Fruit fly (Drosophila melanogaster): ENCODE measurements around the gene Pxt.

Gene Pxt

DNA sequence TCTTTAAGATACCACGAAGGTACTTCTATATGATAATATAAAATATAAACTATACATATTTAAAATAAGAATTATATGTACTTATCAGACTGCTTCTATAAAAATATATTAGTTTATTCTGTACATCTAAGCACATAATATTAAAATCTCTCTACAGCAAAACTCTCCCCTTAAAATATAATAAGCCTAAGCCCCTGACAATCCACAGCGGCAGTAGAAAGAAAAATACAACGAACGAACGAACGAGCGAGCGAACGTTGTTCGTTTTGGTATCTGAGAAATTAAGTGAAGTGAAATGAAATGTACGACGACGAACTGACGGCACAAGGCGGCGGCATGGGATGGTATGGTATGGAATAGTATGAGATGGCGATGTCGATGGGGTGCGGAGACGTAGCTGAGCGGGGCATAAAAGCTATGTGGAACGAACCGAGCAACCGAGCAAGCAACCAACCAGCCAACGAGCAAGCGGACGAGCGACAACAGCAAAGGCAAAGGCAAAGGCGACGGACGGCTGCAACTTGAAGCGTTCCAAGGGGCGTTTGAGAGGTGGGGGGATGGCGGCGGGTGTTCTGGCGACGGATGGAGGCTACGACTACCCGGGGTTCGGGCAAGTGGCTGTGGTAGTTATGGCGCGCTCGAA lies 18.6 kb upstream of the Pxt start (continued):
- TF ChIP-seq CG31388 (GFP tag; optimal IDR thresholded peaks at IDR 0.05) (peak; percentile 86), fu2 (GFP tag; optimal IDR thresholded peaks at IDR 0.05) (peak; percentile 70), CG1233 (GFP tag; optimal IDR thresholded peaks at IDR 0.05) (peak; percentile 97), Eip74EF (GFP tag; optimal IDR thresholded peaks at IDR 0.05) (peak in 1 of 2 experiments; percentile 99), sd (tag; optimal IDR thresholded peaks at IDR 0.05) (peak; percentile 86), B-H1 (GFP tag; IDR thresholded peaks at IDR 0.05) (peak; percentile 97), CG7372 (GFP tag; IDR thresholded peaks at IDR 0.05) (peak; percentile 98), CHES-1-like (GFP tag; optimal IDR thresholded peaks at IDR 0.05) (peak; percentile 79), Bteb2 (GFP tag; optimal IDR thresholded peaks at IDR 0.05) (peak; percentile 79), btn (GFP tag; optimal IDR thresholded peaks at IDR 0.05) (peak; percentile 39), CG3281 (GFP tag; optimal IDR thresholded peaks at IDR 0.05) (peak; percentile 99), ranshi (GFP tag; IDR thresholded peaks at IDR 0.05) (peak; percentile 98), ato (GFP tag; IDR thresholded peaks at IDR 0.05; ENCODE audit: partially characterized antibody) (no peak), CG2712 (tag; optimal IDR thresholded peaks at IDR 0.05) (peak; percentile 99), peb (GFP tag; IDR thresholded peaks at IDR 0.05) (peak; percentile 96), sc (optimal IDR thresholded peaks at IDR 0.05) (no peak), sc (GFP tag; optimal IDR thresholded peaks at IDR 0.05) (peak; percentile 96), bowl (GFP tag; IDR thresholded peaks at IDR 0.05) (peak; percentile 97), Atf3 (GFP tag; optimal IDR thresholded peaks at IDR 0.05) (peak; percentile 42), sna (GFP tag; IDR thresholded peaks at IDR 0.05; ENCODE audit: partially characterized antibody) (0 out of 2 replicates have a peak, but pooled peaks have one; percentile 32), Doc3 (GFP tag; IDR thresholded peaks at IDR 0.05; ENCODE audit: partially characterized antibody) (no peak), CG30431 (GFP tag; optimal IDR thresholded peaks at IDR 0.05) (peak; percentile 93), CG1024 (GFP tag; IDR thresholded peaks at IDR 0.05) (peak; percentile 85), CG17612 (GFP tag; IDR thresholded peaks at IDR 0.05) (peak; percentile 94), klu (GFP tag; IDR thresholded peaks at IDR 0.05) (peak; percentile 97), onecut (GFP tag; IDR thresholded peaks at IDR 0.05) (peak; percentile 89), twi (tag; optimal IDR thresholded peaks at IDR 0.05) (peak; percentile 96), CG3407 (GFP tag; optimal IDR thresholded peaks at IDR 0.05) (peak; percentile 95), CG11398 (GFP tag; optimal IDR thresholded peaks at IDR 0.05) (peak; percentile 46), CG8765 (GFP tag; IDR thresholded peaks at IDR 0.05) (peak; percentile 78), Neu2 (GFP tag; optimal IDR thresholded peaks at IDR 0.05; ENCODE audit: borderline replicate concordance) (no peak), exex (tag; optimal IDR thresholded peaks at IDR 0.05) (peak; percentile 94), MTF-1 (GFP tag; optimal IDR thresholded peaks at IDR 0.05; ENCODE audit: borderline replicate concordance) (peak; percentile 91), CG33557 (GFP tag; optimal IDR thresholded peaks at IDR 0.05) (peak; percentile 94), dysf (GFP tag; IDR thresholded peaks at IDR 0.05) (peak; percentile 99), schlank (tag; optimal IDR thresholded peaks at IDR 0.05) (peak; percentile 91), CG14860 (GFP tag; IDR thresholded peaks at IDR 0.05; ENCODE audit: partially characterized antibody) (no peak), CG4404 (GFP tag; IDR thresholded peaks at IDR 0.05) (peak; percentile 96), Med (GFP tag) (peak; percentile 93), CG13424 (tag; optimal IDR thresholded peaks at IDR 0.05) (peak; percentile 99), CG14441 (GFP tag; IDR thresholded peaks at IDR 0.05) (peak; percentile 98), CG2889 (GFP tag; IDR thresholded peaks at IDR 0.05) (peak; percentile 97), gro (GFP tag; optimal IDR thresholded peaks at IDR 0.05) (no peak), CG1647 (GFP tag; optimal IDR thresholded peaks at IDR 0.05) (peak; percentile 62), CG10147 (GFP tag; optimal IDR thresholded peaks at IDR 0.05) (peak; percentile 98), chm (GFP tag; IDR thresholded peaks at IDR 0.05) (peak; percentile 6), CG31441 (GFP tag; IDR thresholded peaks at IDR 0.05) (peak; percentile 99), CG2199 (GFP tag; IDR thresholded peaks at IDR 0.05) (peak; percentile 88), CG11085 (GFP tag; IDR thresholded peaks at IDR 0.05) (peak; percentile 96), danr (GFP tag; IDR thresholded peaks at IDR 0.05) (peak; percentile 96)

Measured in whole organism, embryonic.